Fruit fly (Drosophila melanogaster): ENCODE results near the gene Peritrophin-15a.
A peak's percentile ranks its signal among the peaks of the same experiment; 100 is the strongest.

The Peritrophin-15a gene

DNA sequence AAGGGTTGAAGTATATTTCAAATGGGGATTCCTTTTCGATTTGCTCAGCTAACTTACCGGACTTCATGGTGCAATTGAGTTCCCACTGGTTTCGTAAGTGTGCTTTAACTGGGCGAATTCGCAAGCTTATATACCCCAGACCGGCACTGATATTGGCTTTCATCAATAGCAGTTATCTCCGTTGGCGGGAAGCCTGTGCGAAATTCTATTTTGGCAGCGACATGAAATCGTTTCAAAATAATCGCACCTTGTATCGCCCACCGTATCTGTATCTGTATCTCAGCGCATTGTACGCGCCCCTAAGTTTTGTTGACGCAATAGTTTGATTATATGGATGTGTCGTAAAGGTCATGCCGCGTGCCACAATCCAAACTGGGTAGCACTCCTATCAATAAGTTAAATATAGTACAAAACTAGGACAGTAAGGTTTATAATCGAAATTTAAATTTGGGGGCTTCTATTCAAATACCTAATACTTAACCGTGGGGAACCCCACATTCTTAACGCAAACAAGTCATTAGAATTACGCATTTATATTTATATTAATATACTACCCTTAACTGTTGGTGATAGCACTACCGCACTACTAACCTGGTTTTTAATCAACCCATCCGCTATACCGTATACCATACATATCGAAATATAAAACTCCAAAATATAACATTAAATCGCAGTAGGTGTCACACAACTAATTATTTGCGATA, at the start of gene Peritrophin-15a, which contains the start of gene CG13385:
TSS of gene Peritrophin-15a (minus strand) at position 101 of the 704 bp plus-strand sequence.
TSS of gene CG13385 (plus strand) at position 654 of the 704 bp plus-strand sequence.
- no peak for TF ChIP-seq GATAd (GFP tag; optimal IDR thresholded peaks at IDR 0.05)
- no peak for TF ChIP-seq CG9705 (GFP tag; optimal IDR thresholded peaks at IDR 0.05)
- no peak for TF ChIP-seq dmrt93B (GFP tag; optimal IDR thresholded peaks at IDR 0.05)
- no peak for TF ChIP-seq ey (GFP tag; optimal IDR thresholded peaks at IDR 0.05)
- TF ChIP-seq Abd-B (GFP tag; optimal IDR thresholded peaks at IDR 0.05), result no peak
- no peak for TF ChIP-seq CrebA (GFP tag; optimal IDR thresholded peaks at IDR 0.05; ENCODE audit: borderline replicate concordance)
- no peak for TF ChIP-seq OdsH (GFP tag; optimal IDR thresholded peaks at IDR 0.05)
- TF ChIP-seq br (GFP tag; optimal IDR thresholded peaks at IDR 0.05), result no peak
- no peak for TF ChIP-seq usp (GFP tag; optimal IDR thresholded peaks at IDR 0.05)
- no peak for TF ChIP-seq Hnf4 (GFP tag; optimal IDR thresholded peaks at IDR 0.05)
- TF ChIP-seq lola (GFP tag; optimal IDR thresholded peaks at IDR 0.05), result no peak
- TF ChIP-seq foxo (GFP tag; optimal IDR thresholded peaks at IDR 0.05), result no peak
- no peak for TF ChIP-seq Vsx2 (GFP tag; optimal IDR thresholded peaks at IDR 0.05; ENCODE audit: partially characterized antibody)
- TF ChIP-seq woc (GFP tag; optimal IDR thresholded peaks at IDR 0.05), result no peak
- no peak for TF ChIP-seq brk (GFP tag; optimal IDR thresholded peaks at IDR 0.05)
- no peak for TF ChIP-seq dsf (GFP tag; optimal IDR thresholded peaks at IDR 0.05; ENCODE audit: borderline replicate concordance)
- no peak for TF ChIP-seq CG32264 (GFP tag; optimal IDR thresholded peaks at IDR 0.05)
- no peak for TF ChIP-seq Myc (optimal IDR thresholded peaks at IDR 0.05)

DNA sequence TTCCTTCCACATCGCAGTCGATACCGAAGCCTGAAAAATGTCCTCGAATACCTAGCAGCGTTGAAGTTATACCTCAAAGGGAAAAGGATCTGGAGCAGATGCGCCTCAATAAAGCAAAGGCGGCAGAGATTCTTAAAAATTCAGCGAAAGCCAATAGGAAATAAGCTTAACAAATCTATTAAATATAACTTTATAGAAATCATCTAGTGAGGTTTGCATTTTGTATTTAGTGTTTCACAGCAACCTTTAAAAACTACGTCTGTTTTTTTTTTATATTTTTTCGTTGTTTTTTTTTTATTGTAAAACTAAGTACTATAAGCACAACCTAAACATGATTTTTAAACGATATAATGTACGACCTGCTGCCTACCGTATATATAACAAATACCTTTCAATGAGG, 46.3 kb upstream of the Peritrophin-15a start, which contains the start of gene CG31897:
TSS of gene CG31897 (plus strand) at position 301 of the 400 bp plus-strand sequence.
- TF ChIP-seq sv (GFP tag; optimal IDR thresholded peaks at IDR 0.05) (no peak), dl (GFP tag; optimal IDR thresholded peaks at IDR 0.05; ENCODE audit: insufficient read depth in 1 of 2, partially characterized antibody in 2 of 2) (no peak)

DNA sequence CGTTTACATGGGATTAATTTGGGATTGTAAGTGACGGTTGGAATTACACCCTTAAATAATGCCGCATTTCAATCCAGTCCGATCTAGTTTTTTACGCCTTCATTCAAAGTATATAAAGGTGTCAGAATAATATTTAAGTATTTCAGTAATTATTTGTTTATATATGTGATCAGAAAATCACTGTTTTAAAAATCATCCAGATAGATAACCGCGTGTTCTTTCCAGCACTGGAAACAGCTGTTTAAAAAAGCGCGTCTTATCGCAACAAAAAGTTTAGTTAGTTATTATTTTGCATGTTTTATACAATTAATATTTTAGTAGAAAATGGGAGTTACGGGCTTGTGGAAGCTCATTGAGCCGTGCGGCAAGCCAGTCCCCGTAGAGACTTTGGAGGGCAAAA, 42.2 kb upstream of the Peritrophin-15a start, which contains the start of gene mus201:
TSS of gene mus201 (plus strand) at position 118 of the 400 bp plus-strand sequence.
- TF ChIP-seq CG9705 (GFP tag; optimal IDR thresholded peaks at IDR 0.05) (peak; percentile 0), woc (GFP tag; optimal IDR thresholded peaks at IDR 0.05) (no peak)

DNA sequence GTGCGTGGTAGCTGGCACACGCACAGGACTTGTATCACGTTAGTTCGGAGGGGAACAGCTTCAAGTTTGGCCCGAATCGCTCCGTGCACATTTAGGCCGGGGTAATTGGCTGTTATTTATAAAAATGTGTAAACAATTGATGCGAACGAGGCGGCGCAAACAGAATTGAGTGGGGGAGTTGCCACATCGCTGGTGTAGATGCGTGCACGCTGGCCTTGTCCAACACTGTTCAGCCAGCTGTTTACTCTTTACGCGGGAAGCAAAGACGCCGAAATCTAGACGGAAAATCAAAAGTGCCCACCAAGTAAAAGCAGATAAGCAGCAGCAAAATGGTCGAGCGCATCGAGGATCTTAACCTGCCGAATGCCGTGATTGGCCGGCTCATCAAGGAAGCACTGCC, 41.3 kb upstream of the Peritrophin-15a start, which contains the start of the genes D12 and Chrac-14:
TSS of gene D12 (minus strand) at position 190 of the 400 bp plus-strand sequence.
TSS of gene Chrac-14 (plus strand) at position 230 of the 400 bp plus-strand sequence.
- TF ChIP-seq dl (GFP tag; optimal IDR thresholded peaks at IDR 0.05; ENCODE audit: insufficient read depth in 1 of 2, partially characterized antibody in 2 of 2) (no peak), N (GFP tag; optimal IDR thresholded peaks at IDR 0.05) (no peak), tai (GFP tag; optimal IDR thresholded peaks at IDR 0.05) (no peak), usp (GFP tag; optimal IDR thresholded peaks at IDR 0.05) (no peak), OdsH (GFP tag; optimal IDR thresholded peaks at IDR 0.05) (peak; percentile 4), psq (GFP tag; optimal IDR thresholded peaks at IDR 0.05) (peak; percentile 41), Rel (GFP tag; optimal IDR thresholded peaks at IDR 0.05) (no peak), Rel (tag; optimal IDR thresholded peaks at IDR 0.05) (no peak), Hr83 (GFP tag; optimal IDR thresholded peaks at IDR 0.05; ENCODE audit: poor library complexity, severe bottlenecking) (peak; percentile 87), Hr78 (GFP tag; optimal IDR thresholded peaks at IDR 0.05) (no peak), Myc (optimal IDR thresholded peaks at IDR 0.05) (peak; percentile 0), Dif (GFP tag; optimal IDR thresholded peaks at IDR 0.05; ENCODE audit: partially characterized antibody) (no peak)

DNA sequence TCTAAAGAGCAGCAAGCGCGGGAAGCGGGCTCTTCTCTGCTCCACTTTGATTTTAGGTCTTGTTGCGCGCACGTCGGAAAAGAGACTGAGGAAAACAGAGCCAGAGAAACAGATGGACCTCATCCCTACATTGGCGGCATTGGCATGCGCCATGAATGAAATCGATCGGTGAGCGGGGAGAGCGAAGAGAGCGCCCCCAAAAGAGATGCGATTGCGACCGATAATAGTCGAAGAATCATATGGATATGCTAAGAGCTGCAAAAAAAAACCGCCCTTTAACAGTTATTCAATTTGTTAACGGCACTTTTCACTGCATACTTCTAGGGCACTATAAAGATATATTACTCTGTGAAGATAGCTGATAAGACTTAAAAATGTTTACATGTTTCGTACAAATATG, 37.6 kb upstream of the Peritrophin-15a start, which contains the start of gene grk:
TSS of gene grk (minus strand) at position 87 of the 400 bp plus-strand sequence.
- TF ChIP-seq Dif (GFP tag; optimal IDR thresholded peaks at IDR 0.05; ENCODE audit: partially characterized antibody) (peak; percentile 22), brk (GFP tag; optimal IDR thresholded peaks at IDR 0.05) (no peak), Hr78 (GFP tag; optimal IDR thresholded peaks at IDR 0.05) (no peak), HLH106 (tag; optimal IDR thresholded peaks at IDR 0.05) (no peak), Abd-B (GFP tag; optimal IDR thresholded peaks at IDR 0.05) (no peak)

All from whole organism, wandering third instar larva.